Fruit fly (Drosophila melanogaster) whole organism, prepupa: ENCODE results near the gene CG14154.

Source experiments
- CG10631 ChIP-seq: fragments of 200-800 bp; sonication (Bioruptor generic); optimal IDR thresholded peaks from 2 replicates; lab custom pipeline; 2016; ENCODE audit warnings: missing biosample characterization, missing genetic modification characterization
- CG10669 ChIP-seq: fragments of 200-800 bp; sonication (Bioruptor generic); optimal IDR thresholded peaks from 3 replicates; lab custom pipeline; 2018; ENCODE audit warnings: missing biosample characterization, mild to moderate bottlenecking, missing genetic modification characterization, moderate library complexity
- CG15336 ChIP-seq: fragments of 200-800 bp; sonication (Bioruptor generic); IDR thresholded peaks from 2 replicates; pipeline ENCODE4 v1.3.6; 2022; ENCODE audit warnings: missing biosample characterization, missing genetic modification characterization
- CG1621 ChIP-seq: fragments of 200-800 bp; sonication (Bioruptor generic); optimal IDR thresholded peaks from 3 replicates; lab custom pipeline; 2018; ENCODE audit warnings: missing biosample characterization, mild to moderate bottlenecking, missing genetic modification characterization
- CG16779 ChIP-seq: fragments of 200-800 bp; sonication (Bioruptor generic); optimal IDR thresholded peaks from 3 replicates; lab custom pipeline; 2017; ENCODE audit warnings: missing biosample characterization, mild to moderate bottlenecking, missing genetic modification characterization
- CG3032 ChIP-seq: fragments of 200-800 bp; optimal IDR thresholded peaks from 2 replicates; lab custom pipeline; 2019; ENCODE audit warnings: missing biosample characterization, mild to moderate bottlenecking, missing genetic modification characterization, moderate library complexity
- CG31627 ChIP-seq: fragments of 200-800 bp; sonication (Bioruptor generic); optimal IDR thresholded peaks from 3 replicates; lab custom pipeline; 2016; ENCODE audit warnings: missing biosample characterization, missing genetic modification characterization
- CG4318 ChIP-seq: fragments of 200-800 bp; sonication (Bioruptor generic); optimal IDR thresholded peaks from 3 replicates; lab custom pipeline; 2017; ENCODE audit warnings: missing biosample characterization, mild to moderate bottlenecking, missing genetic modification characterization
- CG6163 ChIP-seq: fragments of 200-800 bp; sonication (Bioruptor generic); IDR thresholded peaks from 3 replicates; pipeline ENCODE4 v1.3.6; 2022; ENCODE audit warnings: missing biosample characterization, missing genetic modification characterization
- CG6276 ChIP-seq: fragments of 200-800 bp; sonication (Bioruptor generic); optimal IDR thresholded peaks from 2 replicates; lab custom pipeline; 2017; ENCODE audit warnings: missing biosample characterization, mild to moderate bottlenecking, missing genetic modification characterization
- CG6808 ChIP-seq: fragments of 200-800 bp; sonication (Bioruptor generic); optimal IDR thresholded peaks from 3 replicates; lab custom pipeline; 2017; ENCODE audit warnings: missing biosample characterization, missing genetic modification characterization, mild to moderate bottlenecking, moderate library complexity, missing genetic modification reagents
- CG6854 ChIP-seq: fragments of 200-800 bp; sonication (Bioruptor generic); optimal IDR thresholded peaks from 2 replicates; lab custom pipeline; 2017; ENCODE audit warnings: missing biosample characterization, mild to moderate bottlenecking, missing genetic modification characterization
- CG8319 ChIP-seq: fragments of 200-800 bp; sonication (Bioruptor generic); optimal IDR thresholded peaks from 3 replicates; lab custom pipeline; 2016; ENCODE audit warnings: missing biosample characterization, missing genetic modification characterization
- CG8632 ChIP-seq: fragments of 200-800 bp; sonication (Bioruptor generic); optimal IDR thresholded peaks from 3 replicates; lab custom pipeline; 2016; ENCODE audit warnings: missing biosample characterization, missing genetic modification characterization
- Eip78C ChIP-seq: fragments of 200-800 bp; sonication (Bioruptor generic); peaks from one replicate; lab custom pipeline; 2016; ENCODE audit warnings: missing biosample characterization, missing genetic modification characterization
- Ets21C ChIP-seq: fragments of 200-800 bp; sonication (Bioruptor generic); optimal IDR thresholded peaks from 3 replicates; lab custom pipeline; 2016; ENCODE audit warnings: missing biosample characterization, missing genetic modification characterization
- Hr4 ChIP-seq: fragments of 200-800 bp; sonication (Bioruptor generic); optimal IDR thresholded peaks from 3 replicates; lab custom pipeline; 2016; ENCODE audit warnings: missing biosample characterization, missing genetic modification characterization
- Met ChIP-seq: fragments of 200-800 bp; sonication (Bioruptor generic); optimal IDR thresholded peaks from 3 replicates; lab custom pipeline; 2016; ENCODE audit warnings: missing biosample characterization, missing genetic modification characterization
- Smox ChIP-seq: fragments of 200-800 bp; sonication (Bioruptor generic); optimal IDR thresholded peaks from 3 replicates; lab custom pipeline; 2016; ENCODE audit warnings: missing biosample characterization, missing genetic modification characterization
- Sox102F ChIP-seq: fragments of 200-800 bp; sonication (Bioruptor generic); optimal IDR thresholded peaks from 2 replicates; lab custom pipeline; 2016; ENCODE audit warnings: missing biosample characterization, mild to moderate bottlenecking, missing genetic modification characterization
- Sox14 ChIP-seq: fragments of 200-800 bp; sonication (Bioruptor generic); optimal IDR thresholded peaks from 3 replicates; lab custom pipeline; 2016; ENCODE audit warnings: missing biosample characterization, missing genetic modification characterization
- achi ChIP-seq: fragments of 200-800 bp; sonication (Bioruptor generic); optimal IDR thresholded peaks from 3 replicates; lab custom pipeline; 2016; ENCODE audit warnings: missing biosample characterization, missing genetic modification characterization
- acj6 ChIP-seq: fragments of 200-800 bp; sonication (Bioruptor generic); optimal IDR thresholded peaks from 3 replicates; lab custom pipeline; 2016; ENCODE audit warnings: missing biosample characterization, missing genetic modification characterization
- cyc ChIP-seq: fragments of 200-800 bp; sonication (Bioruptor generic); optimal IDR thresholded peaks from 3 replicates; lab custom pipeline; 2016; ENCODE audit warnings: missing biosample characterization, missing genetic modification characterization
- dsx ChIP-seq: fragments of 200-800 bp; optimal IDR thresholded peaks from 3 replicates; lab custom pipeline; 2019; ENCODE audit warnings: missing biosample characterization, mild to moderate bottlenecking, missing genetic modification characterization, moderate library complexity; ENCODE audit not compliant: poor library complexity, severe bottlenecking
- eg ChIP-seq: fragments of 200-800 bp; sonication (Bioruptor generic); IDR thresholded peaks from 3 replicates; pipeline ENCODE4 v1.3.6; 2022; ENCODE audit warnings: missing biosample characterization, missing genetic modification characterization
- esn ChIP-seq: fragments of 200-800 bp; sonication (Bioruptor generic); optimal IDR thresholded peaks from 2 replicates; lab custom pipeline; 2016; ENCODE audit warnings: missing biosample characterization, mild to moderate bottlenecking, missing genetic modification characterization, moderate library complexity
- fd59A ChIP-seq: fragments of 200-800 bp; sonication (Bioruptor generic); optimal IDR thresholded peaks from 2 replicates; lab custom pipeline; 2017; ENCODE audit warnings: missing biosample characterization, mild to moderate bottlenecking, missing genetic modification characterization, missing genetic modification reagents
- fd85E ChIP-seq: fragments of 200-800 bp; sonication (Bioruptor generic); optimal IDR thresholded peaks from 3 replicates; lab custom pipeline; 2016; ENCODE audit warnings: missing biosample characterization, missing genetic modification characterization
- fkh ChIP-seq: fragments of 200-800 bp; sonication (Bioruptor generic); optimal IDR thresholded peaks from 3 replicates; lab custom pipeline; 2017; ENCODE audit warnings: missing biosample characterization, mild to moderate bottlenecking, missing genetic modification characterization, moderate library complexity
- net ChIP-seq: fragments of 200-800 bp; sonication (Bioruptor generic); optimal IDR thresholded peaks from 3 replicates; lab custom pipeline; 2016; ENCODE audit warnings: missing biosample characterization, missing genetic modification characterization
- pdm3 ChIP-seq: fragments of 200-800 bp; sonication (Bioruptor generic); optimal IDR thresholded peaks from 3 replicates; lab custom pipeline; 2016; ENCODE audit warnings: missing biosample characterization, missing genetic modification characterization
- salr ChIP-seq, 2 experiments: fragments of 200-800 bp; sonication (Bioruptor generic); optimal IDR thresholded peaks; 3 replicates each; lab custom pipeline; 2016 to 2018; ENCODE audit warnings: missing biosample characterization in 2 of 2, missing genetic modification characterization in 2 of 2, mild to moderate bottlenecking in 1 of 2
- spab ChIP-seq: fragments of 200-800 bp; sonication (Bioruptor generic); optimal IDR thresholded peaks from 2 replicates; lab custom pipeline; 2017; ENCODE audit warnings: missing biosample characterization, mild to moderate bottlenecking, missing genetic modification characterization, missing genetic modification reagents
- ss ChIP-seq, 2 experiments: fragments of 200-800 bp; sonication (Bioruptor generic); optimal IDR thresholded peaks; 2 replicates in 1 of 2; 3 replicates in 1 of 2; lab custom pipeline; 2017 to 2018; ENCODE audit warnings: mild to moderate bottlenecking in 2 of 2, missing biosample characterization in 2 of 2, missing genetic modification characterization in 2 of 2, moderate library complexity in 1 of 2
- topi ChIP-seq: fragments of 200-800 bp; sonication (Bioruptor generic); optimal IDR thresholded peaks from 3 replicates; lab custom pipeline; 2016; ENCODE audit warnings: missing biosample characterization, missing genetic modification characterization
- vri ChIP-seq: fragments of 200-800 bp; sonication (Bioruptor generic); optimal IDR thresholded peaks from 3 replicates; lab custom pipeline; 2016; ENCODE audit warnings: missing biosample characterization, mild to moderate bottlenecking, missing genetic modification characterization

CG14154 gene

dm6 chr3L:10656451-10657198 is 14.9 kb downstream of the CG14154 start (continued):
- peak; percentile 56 for TF ChIP-seq CG8632
- TF ChIP-seq CG8319, result no peak
- peak; percentile 48 for TF ChIP-seq pdm3 (GFP tag; lab: Kevin White, UChicago)
- peak; percentile 35 for TF ChIP-seq CG6808 (GFP tag; lab: Kevin White, UChicago)
- TF ChIP-seq eg, result peak; percentile 50; the same call in 1 of the 3 replicates
- TF ChIP-seq Sox102F (GFP tag; lab: Kevin White, UChicago), result peak; percentile 15

dm6 chr3L:10657311-10657710 is 15.6 kb downstream of the CG14154 start:
- TF ChIP-seq Sox102F (GFP tag; lab: Kevin White, UChicago), result no peak
- TF ChIP-seq Ets21C (GFP tag; lab: Kevin White, UChicago), result no peak
- peak; percentile 48 for TF ChIP-seq Eip78C (GFP tag; lab: Kevin White, UChicago)
- peak; percentile 34 for TF ChIP-seq CG6276 (GFP tag; lab: Kevin White, UChicago)
- TF ChIP-seq salr (GFP tag; optimal IDR thresholded peaks at IDR 0.05; lab: Kevin White, UChicago), result no peak
- peak; percentile 27; the same call in 1 of the 3 replicates for TF ChIP-seq CG6163
- TF ChIP-seq fd85E, result no peak
- no peak for TF ChIP-seq dsx (GFP tag; lab: Kevin White, UChicago)
- peak; percentile 29; the same call in 1 of the 2 replicates for TF ChIP-seq CG15336 (GFP tag; lab: Robert Waterston, UW)
- peak; percentile 54; the same call in 2 of the 3 replicates for TF ChIP-seq eg

dm6 chr3L:10658362-10659127 is 16.9 kb downstream of the CG14154 start:
- peak; percentile 51 for TF ChIP-seq fkh (GFP tag; lab: Kevin White, UChicago)
- no peak for TF ChIP-seq eg
- no peak for TF ChIP-seq Eip78C (GFP tag; lab: Kevin White, UChicago)
- peak in 1 of 2 experiments; percentile 20 for TF ChIP-seq ss (GFP tag; optimal IDR thresholded peaks at IDR 0.05; lab: Kevin White, UChicago)
- no peak for TF ChIP-seq CG6854 (GFP tag; lab: Kevin White, UChicago)
- TF ChIP-seq, all 60 proteins: peak for 2

- no peak for TF ChIP-seq CG16779 (tag; lab: Kevin White, UChicago)
- TF ChIP-seq CG10669 (GFP tag; lab: Kevin White, UChicago), result no peak
- TF ChIP-seq CG15336 (GFP tag; lab: Robert Waterston, UW), result no peak
- no peak for TF ChIP-seq pdm3 (GFP tag; lab: Kevin White, UChicago)
- TF ChIP-seq Smox (GFP tag; lab: Kevin White, UChicago), result no peak
- no peak for TF ChIP-seq Sox102F (GFP tag; lab: Kevin White, UChicago)
- no peak for TF ChIP-seq vri (GFP tag; lab: Kevin White, UChicago)
Observed at dm6 chr3L:10659524-10659923, 17.8 kb downstream of the CG14154 start.

dm6 chr3L:10659993-10660743 is 18.5 kb downstream of the CG14154 start:
- TF ChIP-seq CG31627 (GFP tag; lab: Kevin White, UChicago) (no peak), Hr4 (GFP tag; lab: Kevin White, UChicago) (no peak), eg (no peak), Sox14 (no peak), spab (GFP tag; lab: Kevin White, UChicago) (no peak), dsx (GFP tag; lab: Kevin White, UChicago) (no peak), net (no peak), Smox (GFP tag; lab: Kevin White, UChicago) (no peak), achi (GFP tag; lab: Kevin White, UChicago) (no peak), CG1621 (no peak), CG6276 (GFP tag; lab: Kevin White, UChicago) (no peak), Sox102F (GFP tag; lab: Kevin White, UChicago) (no peak), CG16779 (tag; lab: Kevin White, UChicago) (peak; percentile 29), CG6854 (GFP tag; lab: Kevin White, UChicago) (no peak), acj6 (GFP tag; lab: Kevin White, UChicago) (no peak), CG3032 (tag; lab: Kevin White, UChicago) (no peak), Met (GFP tag; lab: Kevin White, UChicago) (no peak), CG4318 (no peak), esn (GFP tag; lab: Kevin White, UChicago) (no peak), CG10631 (GFP tag; lab: Kevin White, UChicago) (no peak), topi (GFP tag; lab: Kevin White, UChicago) (no peak), cyc (no peak), fd59A (GFP tag; lab: Kevin White, UChicago) (no peak), Eip78C (GFP tag; lab: Kevin White, UChicago) (peak; percentile 36), CG8632 (peak; percentile 2)
